Worm (Caenorhabditis elegans): ENCODE data around the gene Y66D12A.10.

Y66D12A.10 gene

ce11 chrIII:11556860-11557259 is 8.8 kb upstream of the Y66D12A.10 start:
- peak; percentile 17 for TF ChIP-seq ceh-16 (tag; optimal IDR thresholded peaks at IDR 0.05)
- TF ChIP-seq F13H6.1 (tag; optimal IDR thresholded peaks at IDR 0.05) = peak; percentile 46
- no peak for TF ChIP-seq unc-39 (tag; optimal IDR thresholded peaks at IDR 0.05)
- TF ChIP-seq gmeb-1 (tag; optimal IDR thresholded peaks at IDR 0.05) = peak; percentile 1
- no peak for TF ChIP-seq ceh-82 (tag; optimal IDR thresholded peaks at IDR 0.05)
- TF ChIP-seq unc-62 (GFP tag; optimal IDR thresholded peaks at IDR 0.05) = no peak
- no peak for TF ChIP-seq lsy-2 (tag; optimal IDR thresholded peaks at IDR 0.05)
- no peak for TF ChIP-seq nhr-21 (tag; optimal IDR thresholded peaks at IDR 0.05)
- peak; percentile 52 for TF ChIP-seq nhr-25 (tag; optimal IDR thresholded peaks at IDR 0.05)
- no peak for TF ChIP-seq crh-2 (tag; optimal IDR thresholded peaks at IDR 0.05)
- no peak for TF ChIP-seq lin-39 (tag; optimal IDR thresholded peaks at IDR 0.05)
- TF ChIP-seq elt-1 (tag; optimal IDR thresholded peaks at IDR 0.05) = no peak
- no peak for TF ChIP-seq lin-11 (tag; optimal IDR thresholded peaks at IDR 0.05)
- TF ChIP-seq Y55F3AM.14 (GFP tag; optimal IDR thresholded peaks at IDR 0.05) = no peak
- TF ChIP-seq fos-1 (tag; optimal IDR thresholded peaks at IDR 0.05) = no peak
- TF ChIP-seq unc-55 (GFP tag; optimal IDR thresholded peaks at IDR 0.05) = no peak

ce11 chrIII:11558251-11558650 is 7.4 kb upstream of the Y66D12A.10 start:
- peak; percentile 6 for TF ChIP-seq egl-27 (tag; optimal IDR thresholded peaks at IDR 0.05)
- TF ChIP-seq ama-1 (optimal IDR thresholded peaks at IDR 0.05) = no peak
- TF ChIP-seq nhr-237 (tag; optimal IDR thresholded peaks at IDR 0.05) = no peak
- TF ChIP-seq ceh-16 (tag; optimal IDR thresholded peaks at IDR 0.05) = peak; percentile 15
- TF ChIP-seq ztf-11 (tag; optimal IDR thresholded peaks at IDR 0.05) = no peak
- TF ChIP-seq mab-5 (tag; optimal IDR thresholded peaks at IDR 0.05) = no peak
- TF ChIP-seq nhr-25 (tag; optimal IDR thresholded peaks at IDR 0.05) = peak; percentile 36
- no peak for TF ChIP-seq mbf-1 (tag; optimal IDR thresholded peaks at IDR 0.05)
- no peak for TF ChIP-seq mdl-1 (tag; optimal IDR thresholded peaks at IDR 0.05)
- TF ChIP-seq fos-1 (tag; optimal IDR thresholded peaks at IDR 0.05) = no peak
- TF ChIP-seq elt-3 (tag; optimal IDR thresholded peaks at IDR 0.05) = no peak
- TF ChIP-seq dmd-4 (tag; optimal IDR thresholded peaks at IDR 0.05) = no peak
- TF ChIP-seq snpc-4 (tag; optimal IDR thresholded peaks at IDR 0.05) = no peak
- no peak for TF ChIP-seq nhr-129 (tag; optimal IDR thresholded peaks at IDR 0.05)
- TF ChIP-seq sma-9 (GFP tag; optimal IDR thresholded peaks at IDR 0.05) = no peak
- no peak for TF ChIP-seq sma-9 (tag; optimal IDR thresholded peaks at IDR 0.05)
- no peak for TF ChIP-seq zag-1 (tag; optimal IDR thresholded peaks at IDR 0.05)
- no peak for TF ChIP-seq nhr-23 (tag; optimal IDR thresholded peaks at IDR 0.05)
- no peak for TF ChIP-seq crh-2 (tag; optimal IDR thresholded peaks at IDR 0.05)
- no peak for TF ChIP-seq lin-39 (tag; optimal IDR thresholded peaks at IDR 0.05)
- TF ChIP-seq skn-1 (tag; optimal IDR thresholded peaks at IDR 0.05) = no peak
- no peak for TF ChIP-seq ZK546.5 (tag; optimal IDR thresholded peaks at IDR 0.05)
- no peak for TF ChIP-seq unc-55 (GFP tag; optimal IDR thresholded peaks at IDR 0.05)
- no peak for TF ChIP-seq nhr-10 (tag; optimal IDR thresholded peaks at IDR 0.05)
- no peak for TF ChIP-seq elt-1 (tag; optimal IDR thresholded peaks at IDR 0.05)
- no peak for TF ChIP-seq unc-39 (tag; optimal IDR thresholded peaks at IDR 0.05)

- TF ChIP-seq nhr-25 (tag; optimal IDR thresholded peaks at IDR 0.05) (peak; percentile 62), unc-39 (tag; optimal IDR thresholded peaks at IDR 0.05) (no peak), blmp-1 (tag; optimal IDR thresholded peaks at IDR 0.05; ENCODE audit: insufficient read depth) (peak; percentile 6), dmd-4 (tag; optimal IDR thresholded peaks at IDR 0.05) (no peak), ztf-1 (GFP tag; conservative IDR thresholded peaks at IDR 0.05) (no peak)
Measured at ce11 chrIII:11559677-11560076, 6.0 kb upstream of the Y66D12A.10 start.

- no peak for TF ChIP-seq F13H6.1 (tag; optimal IDR thresholded peaks at IDR 0.05)
- no peak for TF ChIP-seq sma-3 (GFP tag; optimal IDR thresholded peaks at IDR 0.05)
- TF ChIP-seq lsy-2 (tag; optimal IDR thresholded peaks at IDR 0.05) = no peak
- no peak for TF ChIP-seq nhr-25 (tag; optimal IDR thresholded peaks at IDR 0.05)
- TF ChIP-seq unc-39 (tag; optimal IDR thresholded peaks at IDR 0.05) = no peak
- no peak for TF ChIP-seq nhr-11 (tag; optimal IDR thresholded peaks at IDR 0.05)
- no peak for TF ChIP-seq nhr-237 (tag; optimal IDR thresholded peaks at IDR 0.05)
- TF ChIP-seq sma-9 (GFP tag; optimal IDR thresholded peaks at IDR 0.05) = no peak
- TF ChIP-seq sma-9 (tag; optimal IDR thresholded peaks at IDR 0.05) = no peak
- no peak for TF ChIP-seq ztf-1 (GFP tag; conservative IDR thresholded peaks at IDR 0.05)
- no peak for TF ChIP-seq ztf-4 (tag; optimal IDR thresholded peaks at IDR 0.05)
- TF ChIP-seq elt-1 (tag; optimal IDR thresholded peaks at IDR 0.05) = no peak
- TF ChIP-seq mab-5 (tag; optimal IDR thresholded peaks at IDR 0.05) = no peak
- no peak for TF ChIP-seq dmd-4 (tag; optimal IDR thresholded peaks at IDR 0.05)
- no peak for TF ChIP-seq egl-27 (tag; optimal IDR thresholded peaks at IDR 0.05)
- no peak for TF ChIP-seq elt-3 (tag; optimal IDR thresholded peaks at IDR 0.05)
- no peak for TF ChIP-seq aly-2 (tag; optimal IDR thresholded peaks at IDR 0.05)
- TF ChIP-seq blmp-1 (tag; optimal IDR thresholded peaks at IDR 0.05; ENCODE audit: insufficient read depth) = no peak
Measured at ce11 chrIII:11560504-11561202, 5.0 kb upstream of the Y66D12A.10 start, which contains the start of gene ztf-29. Gene ztf-29, plus strand, starts transcription at chrIII:11561152.
